Worm (Caenorhabditis elegans): ENCODE results near the gene nos-3.

nos-3 gene

DNA sequence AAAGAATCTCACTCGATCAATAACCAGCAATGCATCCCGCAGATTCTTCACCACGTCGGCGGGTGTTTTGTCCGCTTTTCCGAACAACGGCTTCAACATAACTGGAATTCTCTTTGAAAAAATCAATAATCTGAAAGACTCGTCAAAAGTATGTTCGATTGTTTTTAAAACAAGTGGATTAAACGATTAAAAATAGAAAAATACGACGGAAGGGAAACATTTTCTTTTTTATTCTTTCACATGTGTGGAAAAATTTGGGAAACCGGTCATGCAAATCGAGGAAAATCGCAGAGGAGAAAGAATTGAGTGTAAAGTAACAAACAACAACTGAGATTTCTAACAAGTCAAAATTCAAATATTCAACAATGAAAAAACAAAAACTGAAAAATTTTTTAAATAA is 42.5 kb upstream of the nos-3 start, which contains the start of gene mop-25.2:
TSS of gene mop-25.2 (minus strand) at position 101 of the 400 bp plus-strand sequence.
- peak; percentile 17 for TF ChIP-seq ceh-28 (tag; optimal IDR thresholded peaks at IDR 0.05)
- TF ChIP-seq elt-3 (tag; optimal IDR thresholded peaks at IDR 0.05), result no peak

DNA sequence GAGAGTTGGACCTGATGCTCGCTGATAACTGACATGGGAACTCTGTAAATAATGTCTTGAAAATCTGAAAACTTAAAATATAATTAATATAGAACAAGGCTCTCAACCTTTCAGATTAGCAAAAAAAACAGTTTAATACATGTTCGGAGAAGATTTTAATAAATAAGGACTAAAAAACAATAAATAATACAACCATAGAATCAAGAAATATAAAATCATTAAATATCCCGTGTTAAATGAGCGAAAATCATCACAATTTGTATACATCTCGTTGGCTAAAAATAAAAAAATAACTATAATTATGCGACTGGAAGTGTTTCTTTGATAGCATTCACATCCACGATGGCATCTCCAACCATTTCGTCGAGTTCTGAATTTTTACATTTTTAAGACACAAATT is 41.4 kb upstream of the nos-3 start, which contains the start of gene Y53C12A.10:
TSS of gene Y53C12A.10 (minus strand) at position 101 of the 400 bp plus-strand sequence.
- TF ChIP-seq lin-39 (tag; optimal IDR thresholded peaks at IDR 0.05) (no peak), fkh-2 (tag; optimal IDR thresholded peaks at IDR 0.05) (no peak), nhr-11 (tag; optimal IDR thresholded peaks at IDR 0.05) (no peak), R02D3.7 (tag; optimal IDR thresholded peaks at IDR 0.05) (no peak), unc-39 (tag; optimal IDR thresholded peaks at IDR 0.05) (no peak), jun-1 (tag; optimal IDR thresholded peaks at IDR 0.05) (no peak), eor-1 (tag; optimal IDR thresholded peaks at IDR 0.05) (no peak), pha-4 (tag; optimal IDR thresholded peaks at IDR 0.05) (no peak), mdl-1 (tag; optimal IDR thresholded peaks at IDR 0.05) (no peak), unc-62 (GFP tag; optimal IDR thresholded peaks at IDR 0.05) (no peak), egl-5 (tag; optimal IDR thresholded peaks at IDR 0.05) (no peak), ztf-4 (tag; optimal IDR thresholded peaks at IDR 0.05) (no peak), egl-27 (tag; optimal IDR thresholded peaks at IDR 0.05) (no peak), ceh-82 (tag; optimal IDR thresholded peaks at IDR 0.05) (no peak)

DNA sequence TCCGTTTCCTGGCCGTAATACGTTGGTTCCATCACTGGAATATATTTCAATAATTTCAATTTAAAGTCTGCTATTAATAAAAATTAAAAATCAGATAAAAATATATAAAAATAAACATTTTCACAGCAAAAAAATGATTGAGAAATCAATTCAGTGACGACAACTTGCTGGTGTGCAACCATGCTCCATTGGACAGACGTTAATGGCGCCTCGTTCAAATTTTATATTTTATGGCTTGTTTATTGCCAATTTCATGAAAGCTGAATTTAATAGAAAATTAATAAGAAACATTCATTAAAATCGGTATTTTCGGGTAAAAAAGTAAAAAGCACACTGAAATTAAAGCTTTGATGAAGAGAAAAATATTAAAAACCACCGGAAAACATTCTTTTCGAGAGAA is 39.9 kb upstream of the nos-3 start, which contains the start of gene Y53C12A.3:
TSS of gene Y53C12A.3 (minus strand) at position 34 of the 400 bp plus-strand sequence.
- TF ChIP-seq R02D3.7 (tag; optimal IDR thresholded peaks at IDR 0.05) (no peak), aly-2 (tag; optimal IDR thresholded peaks at IDR 0.05) (no peak), hmg-11 (tag; optimal IDR thresholded peaks at IDR 0.05) (peak; percentile 54), elt-3 (tag; optimal IDR thresholded peaks at IDR 0.05) (no peak), pha-4 (tag; optimal IDR thresholded peaks at IDR 0.05) (peak; percentile 78), fkh-2 (tag; optimal IDR thresholded peaks at IDR 0.05) (no peak), lin-39 (tag; optimal IDR thresholded peaks at IDR 0.05) (peak; percentile 16), egl-5 (tag; optimal IDR thresholded peaks at IDR 0.05) (peak; percentile 4), nfya-1 (tag; optimal IDR thresholded peaks at IDR 0.05; ENCODE audit: insufficient read depth) (peak; percentile 52), ztf-4 (tag; optimal IDR thresholded peaks at IDR 0.05) (no peak), nhr-67 (tag; optimal IDR thresholded peaks at IDR 0.05) (no peak), nhr-23 (tag; optimal IDR thresholded peaks at IDR 0.05) (peak; percentile 8), ZK546.5 (tag; optimal IDR thresholded peaks at IDR 0.05) (no peak), skn-1 (tag; optimal IDR thresholded peaks at IDR 0.05) (no peak), ceh-16 (tag; optimal IDR thresholded peaks at IDR 0.05) (no peak), lin-15B (tag; optimal IDR thresholded peaks at IDR 0.05) (peak; percentile 51)

DNA sequence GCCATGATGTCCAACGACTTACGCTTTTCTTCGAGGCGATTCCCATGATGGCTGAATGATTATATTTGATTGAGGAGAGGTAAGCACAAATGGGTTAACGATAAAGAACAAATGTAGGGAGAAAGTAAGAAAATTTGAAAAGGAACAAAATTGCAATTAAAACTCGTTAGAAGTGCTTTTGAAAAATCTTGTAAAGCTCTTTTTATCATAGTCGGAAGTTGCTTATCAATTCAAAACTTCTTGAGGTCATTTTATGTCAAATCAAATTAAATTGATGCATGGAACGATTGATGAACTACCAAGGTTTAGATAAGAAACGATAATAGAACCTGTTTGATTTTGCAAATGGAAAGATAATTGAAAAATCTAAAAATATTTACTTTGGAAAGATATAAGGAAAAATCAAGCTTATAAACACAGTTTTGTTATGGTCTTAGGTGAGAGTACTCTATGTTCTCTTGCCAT is 37.2 kb upstream of the nos-3 start, which contains the start of gene glt-5:
TSS of gene glt-5 (minus strand) at position 51 of the 465 bp plus-strand sequence.
- TF ChIP-seq skn-1 (tag; optimal IDR thresholded peaks at IDR 0.05), result no peak
- no peak for TF ChIP-seq ceh-9 (tag; optimal IDR thresholded peaks at IDR 0.05)
- no peak for TF ChIP-seq nhr-12 (tag; optimal IDR thresholded peaks at IDR 0.05)
- TF ChIP-seq nhr-43 (tag; optimal IDR thresholded peaks at IDR 0.05; ENCODE audit: poor library complexity, severe bottlenecking), result no peak
- TF ChIP-seq lin-39 (tag; optimal IDR thresholded peaks at IDR 0.05), result no peak
- TF ChIP-seq mml-1 (tag; optimal IDR thresholded peaks at IDR 0.05), result no peak
- TF ChIP-seq hmg-11 (tag; optimal IDR thresholded peaks at IDR 0.05), result no peak
- TF ChIP-seq ztf-11 (tag; optimal IDR thresholded peaks at IDR 0.05), result no peak
- TF ChIP-seq nhr-23 (tag; optimal IDR thresholded peaks at IDR 0.05), result no peak
- TF ChIP-seq nhr-11 (tag; optimal IDR thresholded peaks at IDR 0.05), result no peak
- no peak for TF ChIP-seq nhr-237 (tag; optimal IDR thresholded peaks at IDR 0.05)
- no peak for TF ChIP-seq nfya-1 (tag; optimal IDR thresholded peaks at IDR 0.05; ENCODE audit: insufficient read depth)
- no peak for TF ChIP-seq daf-12 (tag; optimal IDR thresholded peaks at IDR 0.05)
- no peak for TF ChIP-seq sea-2 (GFP tag; optimal IDR thresholded peaks at IDR 0.05)
- TF ChIP-seq nhr-67 (tag; optimal IDR thresholded peaks at IDR 0.05), result no peak
- no peak for TF ChIP-seq R02D3.7 (tag; optimal IDR thresholded peaks at IDR 0.05)
- no peak for TF ChIP-seq pha-4 (tag; optimal IDR thresholded peaks at IDR 0.05)
- TF ChIP-seq ama-1 (optimal IDR thresholded peaks at IDR 0.05), result no peak
- no peak for TF ChIP-seq ceh-82 (tag; optimal IDR thresholded peaks at IDR 0.05)
- TF ChIP-seq fos-1 (tag; optimal IDR thresholded peaks at IDR 0.05), result no peak
